Worm (Caenorhabditis elegans): ENCODE measurements around the gene stdh-3.

The stdh-3 gene

ce11 chrV:13926398-13926797 is 22.0 kb downstream of the stdh-3 start, which contains the start of gene srxa-12 (continued):
- TF ChIP-seq unc-130 (GFP tag; optimal IDR thresholded peaks at IDR 0.05): no peak

- TF ChIP-seq sptf-2 (GFP tag; optimal IDR thresholded peaks at IDR 0.05) (no peak), bed-2 (GFP tag; IDR thresholded peaks at IDR 0.05) (no peak), nfya-1 (tag; optimal IDR thresholded peaks at IDR 0.05; ENCODE audit: borderline replicate concordance, insufficient read depth) (no peak), somi-1 (GFP tag; optimal IDR thresholded peaks at IDR 0.05) (no peak), nhr-120 (GFP tag; IDR thresholded peaks at IDR 0.05) (no peak), snpc-1.1 (tag; optimal IDR thresholded peaks at IDR 0.05; ENCODE audit: insufficient read depth) (no peak), madf-3 (GFP tag; IDR thresholded peaks at IDR 0.05) (no peak), B0261.1 (tag; optimal IDR thresholded peaks at IDR 0.05) (no peak)
Observed at ce11 chrV:13929503-13929902, 25.1 kb downstream of the stdh-3 start, which contains the start of gene srxa-13. TSS of gene srxa-13 (plus strand) at chrV:13929803.

ce11 chrV:13931225-13931624 is 26.8 kb downstream of the stdh-3 start, which contains the start of gene C06B3.16:
TSS of gene C06B3.16 (plus strand) at chrV:13931525.
- TF ChIP-seq tbp1 (GFP tag; optimal IDR thresholded peaks at IDR 0.05): no peak
- TF ChIP-seq Y56A3A.18 (GFP tag; IDR thresholded peaks at IDR 0.05): no peak
- no peak for TF ChIP-seq sptf-2 (GFP tag; optimal IDR thresholded peaks at IDR 0.05)
- no peak for TF ChIP-seq F49E8.2 (tag; optimal IDR thresholded peaks at IDR 0.05; ENCODE audit: insufficient read depth)
- no peak for TF ChIP-seq D2030.7 (GFP tag; IDR thresholded peaks at IDR 0.05)
- TF ChIP-seq lir-1 (GFP tag; conservative IDR thresholded peaks at IDR 0.05): no peak
- TF ChIP-seq let-526 (GFP tag; IDR thresholded peaks at IDR 0.05): no peak
- no peak for TF ChIP-seq lsy-27 (tag; optimal IDR thresholded peaks at IDR 0.05; ENCODE audit: borderline replicate concordance, insufficient read depth)

DNA sequence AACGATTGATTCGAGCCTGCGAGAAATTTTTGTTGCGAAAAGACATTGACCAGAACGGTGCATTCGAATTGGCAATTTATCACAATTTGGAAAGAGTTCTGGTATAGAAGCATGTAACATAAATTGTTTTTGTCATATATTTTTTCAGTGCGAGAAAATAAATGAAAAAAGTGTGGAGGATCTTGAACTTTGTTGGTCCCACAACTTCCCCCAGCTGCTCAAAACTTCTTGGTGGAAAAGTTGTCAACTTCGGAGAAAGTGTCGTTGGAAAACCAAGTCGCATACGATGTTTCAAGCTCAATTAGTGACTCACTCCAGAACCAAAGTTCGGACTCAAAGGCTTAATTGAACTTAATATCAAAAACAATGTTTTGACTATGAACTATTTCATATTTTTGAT is 27.5 kb downstream of the stdh-3 start:
- TF ChIP-seq F23B12.7 (tag; optimal IDR thresholded peaks at IDR 0.05; ENCODE audit: insufficient read depth) (no peak), K11D2.4 (GFP tag; IDR thresholded peaks at IDR 0.05) (no peak), Y56A3A.18 (GFP tag; IDR thresholded peaks at IDR 0.05) (no peak), ztf-6 (GFP tag; IDR thresholded peaks at IDR 0.05) (no peak), hmg-1.2 (GFP tag; IDR thresholded peaks at IDR 0.05) (no peak), aptf-3 (GFP tag; IDR thresholded peaks at IDR 0.05) (no peak)

DNA sequence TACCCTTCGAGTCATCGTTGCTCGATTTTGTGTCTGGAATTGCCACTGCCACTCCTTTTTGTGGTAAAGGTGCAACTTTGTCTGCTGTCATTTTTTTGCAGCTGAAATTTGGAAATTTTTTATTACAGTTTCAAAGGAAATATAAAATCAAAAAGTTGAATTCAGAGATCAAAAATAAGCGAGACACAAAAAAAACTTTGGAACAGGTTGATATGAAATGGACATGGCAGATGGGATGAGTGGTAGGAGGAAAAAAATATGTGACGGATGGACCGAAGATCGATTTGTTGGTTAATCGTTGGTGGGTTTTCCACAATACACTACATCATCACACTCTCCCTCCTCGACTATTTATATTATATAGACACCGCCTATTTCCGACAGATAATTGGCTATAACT is 30.1 kb downstream of the stdh-3 start, which contains the start of gene R10D12.1:
Gene R10D12.1 (minus strand): TSS at position 101 of the 400 bp plus-strand sequence.
- no peak for TF ChIP-seq tlf-1 (GFP tag; optimal IDR thresholded peaks at IDR 0.05)
- TF ChIP-seq egl-18 (GFP tag; IDR thresholded peaks at IDR 0.05): no peak
- TF ChIP-seq T07F8.4 (tag; optimal IDR thresholded peaks at IDR 0.05): no peak

- TF ChIP-seq lir-1 (GFP tag; conservative IDR thresholded peaks at IDR 0.05) (no peak), nhr-179 (tag; optimal IDR thresholded peaks at IDR 0.05) (no peak), nhr-120 (GFP tag; IDR thresholded peaks at IDR 0.05) (no peak), Y67H2A.10 (GFP tag; conservative IDR thresholded peaks at IDR 0.05) (no peak), dpff-1 (tag; optimal IDR thresholded peaks at IDR 0.05) (no peak), C06A6.2 (GFP tag; conservative IDR thresholded peaks at IDR 0.05) (no peak), mcd-1 (GFP tag; IDR thresholded peaks at IDR 0.05) (no peak), mes-4 (tag; optimal IDR thresholded peaks at IDR 0.05) (no peak), zfh-2 (GFP tag; conservative IDR thresholded peaks at IDR 0.05) (no peak), K11D2.4 (GFP tag; IDR thresholded peaks at IDR 0.05) (no peak), lin-40 (tag; optimal IDR thresholded peaks at IDR 0.05) (no peak)
Observed at ce11 chrV:13935423-13935822, 31.0 kb downstream of the stdh-3 start.
